Worm (Caenorhabditis elegans): ENCODE results near the gene C32B5.7.
"Not testable (repeated sequence)": the region's sequence is repeated elsewhere in the genome, so short reads cannot be mapped to it uniquely, and the experiment has no call there.

Gene C32B5.7

ce11 chrII:960218-960617, at the start of gene C32B5.7, which contains the start of gene C32B5.18:
Gene C32B5.7 (plus strand): TSS chrII:960528.
Gene C32B5.18 (plus strand): TSS chrII:960518.
- TF ChIP-seq dao-5 (tag; optimal IDR thresholded peaks at IDR 0.05) (no peak), him-1 (tag; optimal IDR thresholded peaks at IDR 0.05) (no peak), W03F9.2 (tag; optimal IDR thresholded peaks at IDR 0.05) (no peak)

- TF ChIP-seq W03F9.2 (tag; optimal IDR thresholded peaks at IDR 0.05) (no peak), him-1 (tag; optimal IDR thresholded peaks at IDR 0.05) (no peak), dao-5 (tag; optimal IDR thresholded peaks at IDR 0.05) (no peak)
Observed at ce11 chrII:911680-912079, 48.6 kb upstream of the C32B5.7 start, which contains the start of gene fbxc-31. Gene fbxc-31 (plus strand): TSS chrII:911980.

- TF ChIP-seq dao-5 (tag; optimal IDR thresholded peaks at IDR 0.05) = no peak
- TF ChIP-seq him-1 (tag; optimal IDR thresholded peaks at IDR 0.05) = no peak
- no peak for TF ChIP-seq W03F9.2 (tag; optimal IDR thresholded peaks at IDR 0.05)
Observed at ce11 chrII:913222-913722, 47.1 kb upstream of the C32B5.7 start, which contains the start of gene fbxc-33. Gene fbxc-33 (plus strand): TSS chrII:913672.

- TF ChIP-seq dao-5 (tag; optimal IDR thresholded peaks at IDR 0.05) = no peak
- no peak for TF ChIP-seq W03F9.2 (tag; optimal IDR thresholded peaks at IDR 0.05)
- TF ChIP-seq him-1 (tag; optimal IDR thresholded peaks at IDR 0.05) = no peak
Observed at ce11 chrII:915206-915605, 45.1 kb upstream of the C32B5.7 start.

- TF ChIP-seq W03F9.2 (tag; optimal IDR thresholded peaks at IDR 0.05) (no peak), dao-5 (tag; optimal IDR thresholded peaks at IDR 0.05) (no peak), him-1 (tag; optimal IDR thresholded peaks at IDR 0.05) (no peak)
Observed at ce11 chrII:915780-916179, 44.5 kb upstream of the C32B5.7 start, which contains the start of gene fbxc-29. Gene fbxc-29 (plus strand): TSS chrII:916080.

ce11 chrII:917324-917723, 43.0 kb upstream of the C32B5.7 start, which contains the start of gene fbxc-30:
Gene fbxc-30 (plus strand): TSS chrII:917624.
- TF ChIP-seq W03F9.2 (tag; optimal IDR thresholded peaks at IDR 0.05) = no peak
- TF ChIP-seq dao-5 (tag; optimal IDR thresholded peaks at IDR 0.05) = no peak
- no peak for TF ChIP-seq him-1 (tag; optimal IDR thresholded peaks at IDR 0.05)

ce11 chrII:920326-920725, 40.0 kb upstream of the C32B5.7 start:
- no peak for TF ChIP-seq him-1 (tag; optimal IDR thresholded peaks at IDR 0.05)
- no peak for TF ChIP-seq dao-5 (tag; optimal IDR thresholded peaks at IDR 0.05)
- TF ChIP-seq W03F9.2 (tag; optimal IDR thresholded peaks at IDR 0.05) = no peak

- TF ChIP-seq dao-5 (tag; optimal IDR thresholded peaks at IDR 0.05) (no peak), him-1 (tag; optimal IDR thresholded peaks at IDR 0.05) (no peak), W03F9.2 (tag; optimal IDR thresholded peaks at IDR 0.05) (no peak)
Observed at ce11 chrII:922778-923177, 37.5 kb upstream of the C32B5.7 start.

ce11 chrII:923521-923920, 36.8 kb upstream of the C32B5.7 start, which contains the start of gene fbxc-28:
Gene fbxc-28 (plus strand): TSS chrII:923821.
- TF ChIP-seq him-1 (tag; optimal IDR thresholded peaks at IDR 0.05) = no peak
- TF ChIP-seq dao-5 (tag; optimal IDR thresholded peaks at IDR 0.05) = no peak
- no peak for TF ChIP-seq W03F9.2 (tag; optimal IDR thresholded peaks at IDR 0.05)

- TF ChIP-seq dao-5 (tag; optimal IDR thresholded peaks at IDR 0.05) = no peak
Observed at ce11 chrII:927331-927730, 33.0 kb upstream of the C32B5.7 start, which contains the start of gene R07C3.13. Gene R07C3.13 (minus strand): TSS chrII:927431.

ce11 chrII:930871-931270, 29.5 kb upstream of the C32B5.7 start, which contains the start of gene fbxc-34:
Gene fbxc-34 (plus strand): TSS chrII:931171.
- TF ChIP-seq dao-5, W03F9.2, him-1 (tag; optimal IDR thresholded peaks at IDR 0.05): not testable (repeated sequence)

ce11 chrII:932718-933117, 27.6 kb upstream of the C32B5.7 start, which contains the start of gene acs-15:
Gene acs-15 (plus strand): TSS chrII:933018.
- no peak for TF ChIP-seq W03F9.2 (tag; optimal IDR thresholded peaks at IDR 0.05)
- TF ChIP-seq him-1 (tag; optimal IDR thresholded peaks at IDR 0.05) = no peak
- no peak for TF ChIP-seq dao-5 (tag; optimal IDR thresholded peaks at IDR 0.05)

- no peak for TF ChIP-seq him-1 (tag; optimal IDR thresholded peaks at IDR 0.05)
- no peak for TF ChIP-seq W03F9.2 (tag; optimal IDR thresholded peaks at IDR 0.05)
- TF ChIP-seq dao-5 (tag; optimal IDR thresholded peaks at IDR 0.05) = no peak
Observed at ce11 chrII:937265-937664, 23.1 kb upstream of the C32B5.7 start.

ce11 chrII:938549-938948, 21.8 kb upstream of the C32B5.7 start, which contains the start of gene R07C3.3:
Gene R07C3.3 (plus strand): TSS chrII:938849.
- TF ChIP-seq him-1 (tag; optimal IDR thresholded peaks at IDR 0.05) (no peak), W03F9.2 (tag; optimal IDR thresholded peaks at IDR 0.05) (no peak), dao-5 (tag; optimal IDR thresholded peaks at IDR 0.05) (no peak)

- TF ChIP-seq dao-5 (tag; optimal IDR thresholded peaks at IDR 0.05) (no peak), him-1 (tag; optimal IDR thresholded peaks at IDR 0.05) (no peak), W03F9.2 (tag; optimal IDR thresholded peaks at IDR 0.05) (no peak)
Observed at ce11 chrII:940779-941178, 19.5 kb upstream of the C32B5.7 start, which contains the start of gene fbxc-36. Gene fbxc-36 (plus strand): TSS chrII:940983.

Measured in whole organism, L4/young adult.